Worm (Caenorhabditis elegans) whole organism, L4/young adult: Measurements from ENCODE around the gene C04H4.1.

ENCODE experiments used
- W03F9.2 ChIP-seq: fragments of 150-350 bp; optimal IDR thresholded peaks from 2 replicates; lab custom pipeline; 2014; ENCODE audit warnings: missing biosample characterization, missing genetic modification characterization
- dao-5 ChIP-seq: sonication (generic microtip); optimal IDR thresholded peaks from 2 replicates; lab custom pipeline; 2016; ENCODE audit warnings: missing genotype, missing genetic modification characterization, moderate library complexity, missing compliant biosample characterization
- him-1 ChIP-seq: sonication (generic microtip); optimal IDR thresholded peaks from 2 replicates; lab custom pipeline; 2016; ENCODE audit warnings: missing genotype, missing genetic modification reagents, missing genetic modification characterization, missing compliant biosample characterization

C04H4.1 gene

ce11 chrII:7974189-7974823 is 15.7 kb downstream of the C04H4.1 start:
- TF ChIP-seq dao-5 (tag; lab: Kevin White, UChicago): no peak
- TF ChIP-seq him-1: no peak
- no peak for TF ChIP-seq W03F9.2 (tag; lab: Kevin White, UChicago)

- TF ChIP-seq W03F9.2 (tag; lab: Kevin White, UChicago) (no peak), dao-5 (tag; lab: Kevin White, UChicago) (no peak), him-1 (no peak)
These were observed 17.7 kb downstream of the C04H4.1 start, which contains the start of gene DH11.5 for ce11 chrII:7976308-7976707. Gene DH11.5 (plus strand): TSS chrII:7976608.

ce11 chrII:7977513-7977912 is 18.9 kb downstream of the C04H4.1 start:
- TF ChIP-seq him-1: no peak
- TF ChIP-seq W03F9.2 (tag; lab: Kevin White, UChicago): no peak
- no peak for TF ChIP-seq dao-5 (tag; lab: Kevin White, UChicago)

DNA sequence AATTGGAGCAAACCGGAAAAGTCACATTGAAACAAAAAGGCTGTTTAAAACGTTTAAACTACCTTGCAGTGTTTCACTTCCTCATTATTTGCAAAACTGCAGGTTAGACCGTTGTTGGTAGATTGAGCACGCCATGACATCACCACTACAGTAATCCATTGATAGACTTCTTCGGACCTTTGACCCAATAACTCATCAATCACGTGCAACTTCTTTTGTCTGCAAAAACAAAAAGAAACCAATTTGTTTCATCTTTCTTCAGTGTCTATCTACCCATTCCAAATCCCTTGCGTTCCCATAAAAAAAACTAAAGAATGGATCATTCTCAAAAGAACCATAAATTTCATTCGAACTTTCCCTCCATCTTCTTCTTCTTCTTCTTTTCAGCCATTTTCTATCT is 22.4 kb downstream of the C04H4.1 start:
- TF ChIP-seq him-1 (no peak), dao-5 (tag; lab: Kevin White, UChicago) (no peak), W03F9.2 (tag; lab: Kevin White, UChicago) (no peak)

ce11 chrII:7983454-7983853 is 24.8 kb downstream of the C04H4.1 start:
- TF ChIP-seq W03F9.2 (tag; lab: Kevin White, UChicago) (no peak), him-1 (no peak), dao-5 (tag; lab: Kevin White, UChicago) (no peak)

- TF ChIP-seq W03F9.2 (tag; lab: Kevin White, UChicago) (no peak), him-1 (no peak), dao-5 (tag; lab: Kevin White, UChicago) (no peak)
These were observed 25.4 kb downstream of the C04H4.1 start for ce11 chrII:7984071-7984470.

ce11 chrII:7985029-7985428 is 26.4 kb downstream of the C04H4.1 start:
- no peak for TF ChIP-seq dao-5 (tag; lab: Kevin White, UChicago)
- TF ChIP-seq W03F9.2 (tag; lab: Kevin White, UChicago): no peak
- TF ChIP-seq him-1: no peak

ce11 chrII:7986928-7987327 is 28.3 kb downstream of the C04H4.1 start:
- TF ChIP-seq him-1: no peak
- TF ChIP-seq W03F9.2 (tag; lab: Kevin White, UChicago): no peak
- no peak for TF ChIP-seq dao-5 (tag; lab: Kevin White, UChicago)

ce11 chrII:7990192-7990591 is 31.5 kb downstream of the C04H4.1 start:
- TF ChIP-seq dao-5 (tag; lab: Kevin White, UChicago) (no peak), W03F9.2 (tag; lab: Kevin White, UChicago) (no peak), him-1 (no peak)

- TF ChIP-seq him-1: no peak
- TF ChIP-seq dao-5 (tag; lab: Kevin White, UChicago): no peak
- no peak for TF ChIP-seq W03F9.2 (tag; lab: Kevin White, UChicago)
These were observed 32.6 kb downstream of the C04H4.1 start for ce11 chrII:7991279-7991678.

ce11 chrII:8001428-8001827 is 42.8 kb downstream of the C04H4.1 start:
- TF ChIP-seq W03F9.2 (tag; lab: Kevin White, UChicago) (no peak), dao-5 (tag; lab: Kevin White, UChicago) (no peak), him-1 (no peak)

ce11 chrII:8004157-8004556 is 45.5 kb downstream of the C04H4.1 start, which contains the start of gene pgp-11:
Gene pgp-11 (minus strand): TSS chrII:8004257.
- TF ChIP-seq W03F9.2 (tag; lab: Kevin White, UChicago) (no peak), dao-5 (tag; lab: Kevin White, UChicago) (no peak), him-1 (no peak)

DNA sequence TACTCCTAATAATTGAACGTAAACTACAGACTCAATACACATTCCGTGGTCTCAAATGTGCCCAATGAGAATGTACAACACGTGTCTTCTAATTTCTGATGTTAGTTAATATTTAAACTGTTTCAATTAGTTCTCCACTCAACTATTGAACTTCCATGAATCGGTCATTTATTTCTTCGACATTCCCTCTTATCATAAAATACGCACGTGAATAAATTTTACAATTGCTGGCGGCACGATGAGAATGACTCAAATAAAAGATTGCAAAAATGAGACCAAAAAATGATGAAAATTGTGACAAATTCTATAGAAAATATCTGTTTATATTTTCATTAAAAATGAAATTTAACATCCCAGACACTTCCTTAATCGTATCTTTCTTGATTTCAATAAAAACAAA is 46.1 kb downstream of the C04H4.1 start:
- TF ChIP-seq W03F9.2 (tag; lab: Kevin White, UChicago): no peak
- TF ChIP-seq dao-5 (tag; lab: Kevin White, UChicago): no peak

DNA sequence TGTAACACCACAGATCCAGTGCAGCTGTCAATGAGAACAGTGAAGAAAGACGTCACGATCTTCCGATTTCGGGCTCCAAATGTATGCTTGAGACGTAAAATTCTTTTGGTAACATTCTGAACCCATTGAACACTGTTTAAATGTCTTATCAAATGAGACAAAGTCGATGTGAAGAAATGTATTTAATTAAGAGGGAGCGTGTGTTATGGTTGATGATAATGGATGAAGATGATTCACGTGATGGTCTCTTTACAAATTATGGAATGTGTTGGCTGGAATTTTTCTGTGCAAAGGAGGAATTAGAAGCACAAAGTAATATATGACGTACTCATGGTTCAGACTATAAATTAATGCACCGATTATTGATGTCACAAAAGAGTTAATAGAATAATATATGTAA is 48.3 kb downstream of the C04H4.1 start:
- TF ChIP-seq dao-5 (tag; lab: Kevin White, UChicago) (no peak), W03F9.2 (tag; lab: Kevin White, UChicago) (no peak), him-1 (no peak)

ce11 chrII:8008334-8008733 is 49.7 kb downstream of the C04H4.1 start, which contains the start of gene glna-2:
Gene glna-2 (plus strand): TSS chrII:8008634.
- TF ChIP-seq W03F9.2 (tag; lab: Kevin White, UChicago) (no peak), dao-5 (tag; lab: Kevin White, UChicago) (no peak), him-1 (no peak)
